Worm (Caenorhabditis elegans) whole organism, L1 larva: ENCODE measurements around the gene dylt-2.

Experiments
- C04F5.9 ChIP-seq: sonication (generic microtip); optimal IDR thresholded peaks from 2 replicates; lab custom pipeline; 2016; ENCODE audit warnings: missing genetic modification characterization, missing compliant biosample characterization
- F16B12.6 ChIP-seq: fragments of 150-350 bp; optimal IDR thresholded peaks from 2 replicates; lab custom pipeline; 2014; ENCODE audit warnings: missing biosample characterization, missing genetic modification characterization
- alr-1 ChIP-seq: fragments of 200-800 bp; sonication (Bioruptor generic); optimal IDR thresholded peaks from 2 replicates; lab custom pipeline; 2018; ENCODE audit warnings: borderline replicate concordance, mild to moderate bottlenecking, missing genetic modification characterization, missing compliant biosample characterization
- ama-1 ChIP-seq: fragments of 150-350 bp; optimal IDR thresholded peaks from 2 replicates; lab custom pipeline; 2014
- ceh-63 ChIP-seq: fragments of 200-800 bp; sonication (Bioruptor generic); optimal IDR thresholded peaks from 2 replicates; lab custom pipeline; 2018; ENCODE audit warnings: mild to moderate bottlenecking, missing genetic modification characterization, missing compliant biosample characterization
- ceh-82 ChIP-seq, 3 experiments: fragments of 150-350 bp in 1 of 3; sonication (generic microtip) in 2 of 3; optimal IDR thresholded peaks; 2 replicates each; lab custom pipeline; 2014 to 2017; ENCODE audit warnings: missing biosample characterization in 3 of 3, missing genetic modification characterization in 3 of 3
- ceh-88 ChIP-seq: fragments of 200-800 bp; sonication (Bioruptor generic); IDR thresholded peaks from 2 replicates; pipeline ENCODE4 v1.3.6; 2022; ENCODE audit warnings: missing genetic modification characterization, missing compliant biosample characterization
- ceh-90 ChIP-seq: sonication (generic microtip); optimal IDR thresholded peaks from 2 replicates; lab custom pipeline; 2016; ENCODE audit warnings: missing genetic modification characterization, missing compliant biosample characterization
- ces-1 ChIP-seq: fragments of 150-350 bp; optimal IDR thresholded peaks from 2 replicates; lab custom pipeline; 2014; ENCODE audit warnings: missing biosample characterization, missing genetic modification reagents, missing genetic modification characterization
- efl-1 ChIP-seq, 4 experiments: fragments of 150-350 bp; optimal IDR thresholded peaks in 3 of 4; peaks in 1 of 4; 1 replicate in 1 of 4; 2 replicates in 3 of 4; lab custom pipeline; 2014; ENCODE audit warnings: missing biosample characterization in 2 of 4, missing genetic modification characterization in 2 of 4, missing genetic modification reagents in 2 of 4
- efl-3 ChIP-seq: fragments of 200-800 bp; sonication (Bioruptor generic); optimal IDR thresholded peaks from 2 replicates; lab custom pipeline; 2018; ENCODE audit warnings: mild to moderate bottlenecking, missing genetic modification characterization, missing compliant biosample characterization
- egl-13 ChIP-seq: sonication (generic microtip); optimal IDR thresholded peaks from 2 replicates; lab custom pipeline; 2016; ENCODE audit warnings: missing genotype, missing genetic modification reagents, missing genetic modification characterization, missing compliant biosample characterization
- fkh-10 ChIP-seq: sonication (generic microtip); optimal IDR thresholded peaks from 2 replicates; lab custom pipeline; 2017; ENCODE audit warnings: missing biosample characterization, missing genetic modification reagents, missing genetic modification characterization
- fkh-4 ChIP-seq: sonication (generic microtip); optimal IDR thresholded peaks from 2 replicates; lab custom pipeline; 2016; ENCODE audit warnings: missing compliant biosample characterization, missing genetic modification characterization, borderline replicate concordance
- fkh-8 ChIP-seq: sonication (generic microtip); optimal IDR thresholded peaks from 2 replicates; lab custom pipeline; 2016; ENCODE audit warnings: mild to moderate bottlenecking, missing genetic modification characterization, missing compliant biosample characterization
- fos-1 ChIP-seq: fragments of 150-350 bp; optimal IDR thresholded peaks from 2 replicates; lab custom pipeline; 2014; ENCODE audit warnings: missing biosample characterization, missing genetic modification characterization
- grh-1 ChIP-seq: fragments of 200-800 bp; sonication (Bioruptor generic); IDR thresholded peaks from 2 replicates; pipeline ENCODE4 v1.3.6; 2022; ENCODE audit warnings: missing genetic modification reagents, missing genetic modification characterization, missing compliant biosample characterization
- hpl-2 ChIP-seq: fragments of 150-350 bp; optimal IDR thresholded peaks from 2 replicates; lab custom pipeline; 2014; ENCODE audit warnings: missing biosample characterization, missing genetic modification reagents, missing genetic modification characterization
- irx-1 ChIP-seq: sonication (generic microtip); optimal IDR thresholded peaks from 2 replicates; lab custom pipeline; 2016; ENCODE audit warnings: missing genetic modification characterization, missing compliant biosample characterization
- isw-1 ChIP-seq: fragments of 200-800 bp; sonication (Bioruptor generic); IDR thresholded peaks from 2 replicates; pipeline ENCODE4 v1.3.6; 2022; ENCODE audit warnings: missing genetic modification characterization, missing compliant biosample characterization
- jun-1 ChIP-seq: fragments of 150-350 bp; optimal IDR thresholded peaks from 2 replicates; lab custom pipeline; 2014; ENCODE audit warnings: missing biosample characterization, missing genetic modification reagents, missing genetic modification characterization
- lin-13 ChIP-seq: fragments of 150-350 bp; optimal IDR thresholded peaks from 2 replicates; lab custom pipeline; 2014; ENCODE audit warnings: missing biosample characterization, missing genetic modification reagents, missing genetic modification characterization
- lin-15B ChIP-seq: fragments of 150-350 bp; sonication (generic microtip); optimal IDR thresholded peaks from 3 replicates; lab custom pipeline; 2014; ENCODE audit warnings: missing biosample characterization, missing genetic modification characterization
- lsy-2 ChIP-seq, 2 experiments: fragments of 150-350 bp; optimal IDR thresholded peaks; 2 replicates each; lab custom pipeline; 2014; ENCODE audit warnings: missing biosample characterization in 2 of 2, missing genetic modification characterization in 2 of 2
- mab-9 ChIP-seq: fragments of 200-800 bp; sonication (Bioruptor generic); IDR thresholded peaks from 2 replicates; pipeline ENCODE4 v1.3.6; 2022; ENCODE audit warnings: missing genetic modification reagents, missing genetic modification characterization, missing compliant biosample characterization
- mep-1 ChIP-seq: fragments of 150-350 bp; optimal IDR thresholded peaks from 2 replicates; lab custom pipeline; 2014; ENCODE audit warnings: missing biosample characterization, missing genetic modification characterization
- nhr-12 ChIP-seq: sonication (generic microtip); optimal IDR thresholded peaks from 2 replicates; lab custom pipeline; 2017; ENCODE audit warnings: missing biosample characterization, missing genetic modification characterization
- nhr-20 ChIP-seq: sonication (generic microtip); optimal IDR thresholded peaks from 2 replicates; lab custom pipeline; 2016; ENCODE audit warnings: mild to moderate bottlenecking, missing genetic modification characterization, missing compliant biosample characterization
- nhr-237 ChIP-seq: fragments of 150-350 bp; optimal IDR thresholded peaks from 2 replicates; lab custom pipeline; 2014; ENCODE audit warnings: missing biosample characterization, missing genetic modification characterization
- nhr-28 ChIP-seq: fragments of 150-350 bp; optimal IDR thresholded peaks from 2 replicates; lab custom pipeline; 2014; ENCODE audit warnings: missing biosample characterization, missing genetic modification characterization
- nhr-77 ChIP-seq: fragments of 150-350 bp; optimal IDR thresholded peaks from 2 replicates; lab custom pipeline; 2014; ENCODE audit warnings: missing biosample characterization, missing genetic modification characterization
- nhr-84 ChIP-seq: sonication (generic microtip); optimal IDR thresholded peaks from 2 replicates; lab custom pipeline; 2017; ENCODE audit warnings: missing biosample characterization, missing genetic modification characterization
- nhr-90 ChIP-seq: sonication (generic microtip); optimal IDR thresholded peaks from 2 replicates; lab custom pipeline; 2016; ENCODE audit warnings: mild to moderate bottlenecking, missing genetic modification characterization, missing compliant biosample characterization; ENCODE audit not compliant: poor library complexity
- pag-3 ChIP-seq: sonication (generic microtip); optimal IDR thresholded peaks from 2 replicates; lab custom pipeline; 2017; ENCODE audit warnings: missing genetic modification characterization, mild to moderate bottlenecking, missing compliant biosample characterization, antibody characterized with exemption, borderline replicate concordance; ENCODE audit not compliant: insufficient read depth
- rnt-1 ChIP-seq: sonication (generic microtip); optimal IDR thresholded peaks from 2 replicates; lab custom pipeline; 2016; ENCODE audit warnings: mild to moderate bottlenecking, missing genetic modification characterization, moderate library complexity, missing compliant biosample characterization
- skn-1 ChIP-seq: fragments of 150-350 bp; optimal IDR thresholded peaks from 2 replicates; lab custom pipeline; 2014; ENCODE audit warnings: missing biosample characterization, missing genetic modification characterization
- snpc-4 ChIP-seq: fragments of 150-350 bp; optimal IDR thresholded peaks from 2 replicates; lab custom pipeline; 2014; ENCODE audit warnings: missing biosample characterization, missing genetic modification characterization
- snu-23 ChIP-seq: sonication (generic microtip); optimal IDR thresholded peaks from 2 replicates; lab custom pipeline; 2016; ENCODE audit warnings: missing genetic modification characterization, missing compliant biosample characterization
- sptf-1 ChIP-seq: fragments of 150-350 bp; optimal IDR thresholded peaks from 2 replicates; lab custom pipeline; 2014; ENCODE audit warnings: missing biosample characterization, missing genetic modification characterization
- unc-130 ChIP-seq: fragments of 150-350 bp; optimal IDR thresholded peaks from 2 replicates; lab custom pipeline; 2017; ENCODE audit warnings: missing biosample characterization, missing genetic modification characterization, inconsistent platforms
- unc-62 ChIP-seq: fragments of 150-350 bp; optimal IDR thresholded peaks from 2 replicates; lab custom pipeline; 2014; ENCODE audit warnings: missing biosample characterization, missing genetic modification reagents, missing genetic modification characterization
- unc-86 ChIP-seq: sonication (generic microtip); optimal IDR thresholded peaks from 2 replicates; lab custom pipeline; 2016; ENCODE audit warnings: missing genetic modification characterization, missing compliant biosample characterization
- vab-15 ChIP-seq: sonication (generic microtip); optimal IDR thresholded peaks from 2 replicates; lab custom pipeline; 2017; ENCODE audit warnings: missing genotype, mild to moderate bottlenecking, missing genetic modification characterization, missing compliant biosample characterization
- xbp-1 ChIP-seq: sonication (generic microtip); optimal IDR thresholded peaks from 2 replicates; lab custom pipeline; 2016; ENCODE audit warnings: missing genetic modification characterization, missing compliant biosample characterization
- zip-4 ChIP-seq: fragments of 200-800 bp; sonication (Bioruptor generic); optimal IDR thresholded peaks from 2 replicates; lab custom pipeline; 2018; ENCODE audit warnings: mild to moderate bottlenecking, missing genetic modification characterization, moderate library complexity, missing compliant biosample characterization

dylt-2 gene

DNA sequence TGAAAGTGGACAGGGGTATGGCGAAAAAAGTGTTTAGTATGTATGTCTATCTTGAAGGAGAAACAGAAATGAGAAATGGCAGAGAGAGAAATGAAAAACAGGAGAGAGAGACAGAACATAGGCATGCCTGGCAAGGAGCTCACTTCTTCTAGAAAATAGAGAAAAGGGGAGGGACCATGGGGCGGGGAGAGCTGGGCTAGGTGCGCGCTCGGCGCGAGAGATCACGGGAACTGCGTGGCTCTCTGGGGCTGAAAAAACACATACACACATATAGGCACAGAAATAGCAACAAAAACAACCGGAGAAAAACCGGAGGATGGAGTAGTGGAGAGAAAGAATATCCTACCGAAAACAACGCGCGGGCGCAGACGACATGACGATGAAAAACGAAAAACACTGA is 12.0 kb upstream of the dylt-2 start (continued):
- TF ChIP-seq lin-13 (GFP tag; lab: Kevin White, UChicago) (no peak), snu-23 (GFP tag; lab: Kevin White, UChicago) (no peak), fkh-4 (no peak), lin-15B (no peak), nhr-28 (tag; lab: Kevin White, UChicago) (no peak), snpc-4 (tag; lab: Kevin White, UChicago) (no peak), ceh-90 (tag; lab: Kevin White, UChicago) (no peak), xbp-1 (tag; lab: Kevin White, UChicago) (no peak), fkh-10 (no peak), mab-9 (GFP tag; lab: Robert Waterston, UW) (no peak), ces-1 (GFP tag; lab: Kevin White, UChicago) (no peak), grh-1 (GFP tag; lab: Robert Waterston, UW) (no peak), unc-130 (tag; lab: Kevin White, UChicago) (no peak), jun-1 (tag; lab: Kevin White, UChicago) (no peak), nhr-12 (tag; lab: Kevin White, UChicago) (no peak), nhr-90 (tag; lab: Kevin White, UChicago) (no peak), unc-62 (GFP tag; lab: Kevin White, UChicago) (no peak), unc-86 (tag; lab: Kevin White, UChicago) (peak; percentile 44), fos-1 (tag; lab: Kevin White, UChicago) (no peak), isw-1 (peak; percentile 13; the same call in 1 of the 2 replicates), lsy-2 (tag; optimal IDR thresholded peaks at IDR 0.05; lab: Kevin White, UChicago) (peak in 1 of 2 experiments; percentile 38), pag-3 (tag; lab: Kevin White, UChicago) (no peak), F16B12.6 (tag; lab: Kevin White, UChicago) (no peak), skn-1 (tag; lab: Kevin White, UChicago) (no peak), rnt-1 (tag; lab: Kevin White, UChicago) (no peak), sptf-1 (tag; lab: Kevin White, UChicago) (no peak), irx-1 (tag; lab: Kevin White, UChicago) (no peak), hpl-2 (GFP tag; lab: Kevin White, UChicago) (no peak), ama-1 (lab: Kevin White, UChicago) (no peak), C04F5.9 (tag; lab: Kevin White, UChicago) (no peak), nhr-237 (tag; lab: Kevin White, UChicago) (no peak), efl-3 (no peak), efl-1 (optimal IDR thresholded peaks at IDR 0.05; lab: Kevin White, UChicago) (no peak), efl-1 (GFP tag; optimal IDR thresholded peaks at IDR 0.05 in 1 of 2; lab: Kevin White, UChicago) (no peak), egl-13 (tag; lab: Kevin White, UChicago) (no peak), vab-15 (tag; lab: Kevin White, UChicago) (no peak), ceh-63 (GFP tag; lab: Kevin White, UChicago) (no peak), nhr-77 (tag; lab: Kevin White, UChicago) (no peak), nhr-84 (tag; lab: Kevin White, UChicago) (no peak), nhr-20 (tag; lab: Kevin White, UChicago) (no peak)

DNA sequence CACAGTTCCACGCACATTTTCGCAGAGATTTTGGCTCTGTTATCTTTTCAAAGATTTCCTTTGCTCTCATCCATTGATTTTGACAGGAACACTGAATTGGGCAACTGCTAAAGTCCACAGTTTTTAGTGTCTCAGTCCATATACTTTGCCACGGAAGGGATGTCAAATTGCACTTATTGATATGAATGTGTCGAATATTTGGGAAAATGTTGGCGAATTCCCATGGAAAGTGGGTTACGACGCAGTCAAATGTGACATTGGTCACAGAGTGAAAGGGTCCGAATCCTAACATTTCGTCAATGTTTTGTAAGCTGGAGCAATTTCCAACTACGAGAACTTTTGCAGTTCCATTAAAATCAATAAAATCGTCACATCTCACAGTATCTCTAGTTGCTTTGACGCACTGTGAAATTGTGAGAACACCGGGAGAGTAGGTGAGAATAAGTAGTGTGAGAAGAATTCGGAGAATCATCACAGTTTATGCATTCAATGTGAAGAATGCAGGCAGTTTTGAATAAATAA is 10.6 kb upstream of the dylt-2 start, which contains the start of gene trk-1:
Gene trk-1, minus strand, starts transcription at position 472 of the 522 bp plus-strand sequence.
- TF ChIP-seq ceh-88 (no peak), fkh-8 (tag; lab: Kevin White, UChicago) (no peak), zip-4 (GFP tag; lab: Kevin White, UChicago) (no peak), ceh-82 (tag; optimal IDR thresholded peaks at IDR 0.05; lab: Kevin White, UChicago) (no peak), efl-3 (no peak), irx-1 (tag; lab: Kevin White, UChicago) (no peak), mab-9 (GFP tag; lab: Robert Waterston, UW) (no peak), unc-86 (tag; lab: Kevin White, UChicago) (no peak), alr-1 (tag; lab: Kevin White, UChicago) (no peak), snu-23 (GFP tag; lab: Kevin White, UChicago) (no peak), nhr-28 (tag; lab: Kevin White, UChicago) (no peak), ama-1 (lab: Kevin White, UChicago) (no peak), jun-1 (tag; lab: Kevin White, UChicago) (no peak), fos-1 (tag; lab: Kevin White, UChicago) (no peak), xbp-1 (tag; lab: Kevin White, UChicago) (no peak), unc-130 (tag; lab: Kevin White, UChicago) (no peak), snpc-4 (tag; lab: Kevin White, UChicago) (no peak), mep-1 (tag; lab: Kevin White, UChicago) (no peak)
